Fruit fly (Drosophila melanogaster) whole organism, embryonic: Measurements from ENCODE around the gene Hexo2.

ENCODE experiments used
- Atf6 ChIP-seq: fragments of 200-800 bp; sonication (Bioruptor generic); IDR thresholded peaks from 2 replicates; pipeline ENCODE4 v1.3.6; 2022; ENCODE audit warnings: missing biosample characterization, missing genetic modification characterization
- Awh ChIP-seq: fragments of 200-800 bp; sonication (Bioruptor generic); IDR thresholded peaks from 2 replicates; pipeline ENCODE4, ENCODE4 v1.3.6; 2022; ENCODE audit warnings: missing biosample characterization, missing genetic modification characterization
- Bdp1 ChIP-seq: fragments of 200-800 bp; sonication (Bioruptor generic); optimal IDR thresholded peaks from 3 replicates; lab custom pipeline; 2016; ENCODE audit warnings: missing biosample characterization, missing genetic modification characterization
- CG10366 ChIP-seq: fragments of 200-800 bp; sonication (Bioruptor generic); IDR thresholded peaks from 2 replicates; pipeline ENCODE4 v1.3.6; 2022; ENCODE audit warnings: missing biosample characterization, missing genetic modification characterization
- CG10431 ChIP-seq: fragments of 200-800 bp; sonication (Bioruptor generic); optimal IDR thresholded peaks from 3 replicates; lab custom pipeline; 2018; ENCODE audit warnings: missing biosample characterization, mild to moderate bottlenecking, missing genetic modification characterization
- CG11560 ChIP-seq: fragments of 200-800 bp; sonication (Bioruptor generic); IDR thresholded peaks from 3 replicates; pipeline ENCODE4 v1.3.6; 2022; ENCODE audit warnings: missing biosample characterization, missing genetic modification characterization
- CG15514 ChIP-seq: fragments of 200-800 bp; sonication (Bioruptor generic); optimal IDR thresholded peaks from 3 replicates; lab custom pipeline; 2017; ENCODE audit warnings: missing biosample characterization, missing genetic modification characterization, mild to moderate bottlenecking, moderate library complexity, missing genetic modification reagents
- CG1602 ChIP-seq: fragments of 200-800 bp; sonication (Bioruptor generic); optimal IDR thresholded peaks from 3 replicates; lab custom pipeline; 2016; ENCODE audit warnings: missing biosample characterization, missing genetic modification characterization
- CG1603 ChIP-seq: fragments of 200-800 bp; sonication (Bioruptor generic); optimal IDR thresholded peaks from 2 replicates; lab custom pipeline; 2019; ENCODE audit warnings: missing biosample characterization, mild to moderate bottlenecking, missing genetic modification characterization, moderate library complexity
- CG3281 ChIP-seq: fragments of 200-800 bp; sonication (Bioruptor generic); optimal IDR thresholded peaks from 3 replicates; lab custom pipeline; 2017; ENCODE audit warnings: missing biosample characterization, mild to moderate bottlenecking, missing genetic modification characterization
- CG34224 ChIP-seq: fragments of 200-800 bp; sonication (Bioruptor generic); IDR thresholded peaks from 3 replicates; pipeline ENCODE4 v1.3.6; 2022; ENCODE audit warnings: missing biosample characterization, missing genetic modification characterization; ENCODE audit not compliant: partially characterized antibody
- CG3726 ChIP-seq: fragments of 200-800 bp; sonication (Bioruptor generic); IDR thresholded peaks from 3 replicates; pipeline ENCODE4, ENCODE4 v1.3.6; 2022; ENCODE audit warnings: missing biosample characterization, missing genetic modification characterization
- CG5953 ChIP-seq: fragments of 200-800 bp; sonication (Bioruptor generic); IDR thresholded peaks from 2 replicates; pipeline ENCODE4 v1.3.6; 2022; ENCODE audit warnings: missing biosample characterization, missing genetic modification characterization
- CG7372 ChIP-seq: fragments of 200-800 bp; sonication (Bioruptor generic); IDR thresholded peaks from 2 replicates; pipeline ENCODE4 v1.3.6; 2022; ENCODE audit warnings: missing biosample characterization, missing genetic modification characterization
- CG7839 ChIP-seq: fragments of 200-800 bp; sonication (Bioruptor generic); optimal IDR thresholded peaks from 3 replicates; lab custom pipeline; 2018; ENCODE audit warnings: missing biosample characterization, mild to moderate bottlenecking, missing genetic modification characterization, moderate library complexity
- CG7928 ChIP-seq: fragments of 200-800 bp; sonication (Bioruptor generic); optimal IDR thresholded peaks from 2 replicates; lab custom pipeline; 2017; ENCODE audit warnings: missing biosample characterization, mild to moderate bottlenecking, missing genetic modification characterization
- CG9609 ChIP-seq: fragments of 200-800 bp; sonication (Bioruptor generic); optimal IDR thresholded peaks from 3 replicates; lab custom pipeline; 2016; ENCODE audit warnings: missing biosample characterization, missing genetic modification characterization
- CG9876 ChIP-seq: fragments of 200-800 bp; sonication (Bioruptor generic); optimal IDR thresholded peaks from 2 replicates; lab custom pipeline; 2016; ENCODE audit warnings: missing biosample characterization, missing genetic modification characterization
- H2.0 ChIP-seq: fragments of 200-800 bp; sonication (Bioruptor generic); IDR thresholded peaks from 2 replicates; pipeline ENCODE4 v1.3.6; 2022; ENCODE audit warnings: missing biosample characterization, missing genetic modification characterization
- Hr39 ChIP-seq: fragments of >200 bp; optimal IDR thresholded peaks from 2 replicates; lab custom pipeline; 2017
- Lim3 ChIP-seq: fragments of 200-800 bp; sonication (Bioruptor generic); IDR thresholded peaks from 2 replicates; pipeline ENCODE4 v1.3.6; 2022; ENCODE audit warnings: missing biosample characterization, missing genetic modification characterization
- MTF-1 ChIP-seq: fragments of 200-800 bp; sonication (Bioruptor generic); optimal IDR thresholded peaks from 2 replicates; lab custom pipeline; 2018; ENCODE audit warnings: missing biosample characterization, mild to moderate bottlenecking, missing genetic modification characterization, borderline replicate concordance
- Myb ChIP-seq: fragments of 200-800 bp; sonication (Bioruptor generic); optimal IDR thresholded peaks from 2 replicates; lab custom pipeline; 2016; ENCODE audit warnings: missing biosample characterization, missing genetic modification characterization
- Nf-YA ChIP-seq: fragments of 200-800 bp; sonication (Bioruptor generic); IDR thresholded peaks from 2 replicates; pipeline ENCODE4 v1.3.6; 2022; ENCODE audit warnings: missing biosample characterization, missing genetic modification characterization
- Ravus ChIP-seq: fragments of 200-800 bp; sonication (Bioruptor generic); IDR thresholded peaks from 2 replicates; pipeline ENCODE4 v1.3.6; 2022; ENCODE audit warnings: missing biosample characterization, missing genetic modification characterization
- ab ChIP-seq: fragments of 200-800 bp; sonication (Bioruptor generic); optimal IDR thresholded peaks from 2 replicates; lab custom pipeline; 2016; ENCODE audit warnings: missing biosample characterization, missing genetic modification characterization
- ac ChIP-seq: fragments of 200-800 bp; sonication (Bioruptor generic); optimal IDR thresholded peaks from 3 replicates; lab custom pipeline; 2017; ENCODE audit warnings: missing biosample characterization, mild to moderate bottlenecking, missing genetic modification characterization
- al ChIP-seq: fragments of 200-800 bp; sonication (Bioruptor generic); IDR thresholded peaks from 2 replicates; pipeline ENCODE4 v1.3.6; 2022; ENCODE audit warnings: missing biosample characterization, missing genetic modification characterization
- ap ChIP-seq: fragments of 200-800 bp; sonication (Bioruptor generic); IDR thresholded peaks from 2 replicates; pipeline ENCODE4 v1.3.6; 2022; ENCODE audit warnings: missing biosample characterization, missing genetic modification characterization
- bab2 ChIP-seq: fragments of 200-800 bp; sonication (Bioruptor generic); optimal IDR thresholded peaks from 2 replicates; lab custom pipeline; 2016; ENCODE audit warnings: missing biosample characterization, missing genetic modification characterization
- br ChIP-seq: fragments of >200 bp; optimal IDR thresholded peaks from 2 replicates; lab custom pipeline; 2017
- cato ChIP-seq: fragments of 200-800 bp; sonication (Bioruptor generic); optimal IDR thresholded peaks from 2 replicates; lab custom pipeline; 2016; ENCODE audit warnings: missing biosample characterization, missing genetic modification characterization, borderline replicate concordance
- caup ChIP-seq: fragments of 200-800 bp; sonication (Bioruptor generic); optimal IDR thresholded peaks from 3 replicates; lab custom pipeline; 2017; ENCODE audit warnings: missing biosample characterization, mild to moderate bottlenecking, missing genetic modification characterization, moderate library complexity; ENCODE audit not compliant: severe bottlenecking
- chinmo ChIP-seq: fragments of 200-800 bp; sonication (Bioruptor generic); IDR thresholded peaks from 4 replicates; pipeline ENCODE4 v1.3.6; 2022; ENCODE audit warnings: missing biosample characterization, missing genetic modification characterization; ENCODE audit not compliant: partially characterized antibody
- crp ChIP-seq, 2 experiments: fragments of 200-800 bp; sonication (Bioruptor generic); optimal IDR thresholded peaks; 2 replicates in 1 of 2; 3 replicates in 1 of 2; lab custom pipeline; 2017; ENCODE audit warnings: missing biosample characterization in 2 of 2, missing genetic modification characterization in 2 of 2, mild to moderate bottlenecking in 1 of 2, moderate library complexity in 1 of 2
- fu2 ChIP-seq: fragments of 200-800 bp; sonication (Bioruptor generic); optimal IDR thresholded peaks from 2 replicates; lab custom pipeline; 2016; ENCODE audit warnings: missing biosample characterization, missing genetic modification characterization
- gce ChIP-seq: fragments of 200-800 bp; sonication (Bioruptor generic); IDR thresholded peaks from 3 replicates; pipeline ENCODE4 v1.3.6; 2022; ENCODE audit warnings: missing biosample characterization, missing genetic modification characterization
- gcm ChIP-seq: fragments of 200-800 bp; sonication (Bioruptor generic); optimal IDR thresholded peaks from 2 replicates; lab custom pipeline; 2019; ENCODE audit warnings: missing biosample characterization, mild to moderate bottlenecking, missing genetic modification characterization, moderate library complexity
- gfzf ChIP-seq: fragments of 200-800 bp; sonication (Bioruptor generic); optimal IDR thresholded peaks from 2 replicates; lab custom pipeline; 2016; ENCODE audit warnings: missing biosample characterization, mild to moderate bottlenecking, missing genetic modification characterization, moderate library complexity
- h ChIP-seq: fragments of >200 bp; optimal IDR thresholded peaks from 2 replicates; lab custom pipeline; 2017
- hkb ChIP-seq, 2 experiments: fragments of 200-800 bp in 1 of 2; fragments of >200 bp in 1 of 2; sonication (Bioruptor generic) in 1 of 2; IDR thresholded peaks in 1 of 2; optimal IDR thresholded peaks in 1 of 2; 2 replicates each; pipeline versions ENCODE4 v1.3.6 to Lab custom; 2017 to 2022; ENCODE audit warnings: missing biosample characterization in 1 of 2, missing genetic modification characterization in 1 of 2
- kay ChIP-seq: fragments of 200-800 bp; sonication (Bioruptor generic); optimal IDR thresholded peaks from 2 replicates; lab custom pipeline; 2016; ENCODE audit warnings: missing biosample characterization, missing genetic modification characterization
- lilli ChIP-seq: fragments of 200-800 bp; sonication (Bioruptor generic); optimal IDR thresholded peaks from 3 replicates; lab custom pipeline; 2016; ENCODE audit warnings: missing biosample characterization, missing genetic modification characterization
- odd ChIP-seq: fragments of 200-800 bp; sonication (Bioruptor generic); optimal IDR thresholded peaks from 2 replicates; lab custom pipeline; 2017; ENCODE audit warnings: missing biosample characterization, mild to moderate bottlenecking, missing genetic modification characterization
- pros ChIP-seq: fragments of 200-800 bp; sonication (Bioruptor generic); optimal IDR thresholded peaks from 3 replicates; lab custom pipeline; 2019; ENCODE audit warnings: missing biosample characterization, mild to moderate bottlenecking, missing genetic modification characterization, moderate library complexity
- rib ChIP-seq: fragments of 200-800 bp; sonication (Bioruptor generic); IDR thresholded peaks from 2 replicates; pipeline ENCODE4 v1.3.6; 2022; ENCODE audit warnings: missing biosample characterization, missing genetic modification characterization
- salm ChIP-seq: fragments of 200-800 bp; sonication (Bioruptor generic); optimal IDR thresholded peaks from 2 replicates; lab custom pipeline; 2018; ENCODE audit warnings: missing biosample characterization, mild to moderate bottlenecking, missing genetic modification characterization
- sens-2 ChIP-seq: fragments of 200-800 bp; sonication (Bioruptor generic); IDR thresholded peaks from 2 replicates; pipeline ENCODE4 v1.3.6; 2022; ENCODE audit warnings: missing biosample characterization, missing genetic modification characterization
- sima ChIP-seq: fragments of 200-800 bp; sonication (Bioruptor generic); optimal IDR thresholded peaks from 2 replicates; lab custom pipeline; 2016; ENCODE audit warnings: missing biosample characterization, missing genetic modification characterization
- sob ChIP-seq: fragments of 200-800 bp; sonication (Bioruptor generic); IDR thresholded peaks from 2 replicates; pipeline ENCODE4 v1.3.6; 2022; ENCODE audit warnings: missing biosample characterization, missing genetic modification characterization
- stc ChIP-seq: fragments of 200-800 bp; sonication (Bioruptor generic); IDR thresholded peaks from 2 replicates; pipeline ENCODE4 v1.3.6; 2022; ENCODE audit warnings: missing biosample characterization, missing genetic modification characterization
- unpg ChIP-seq: fragments of 200-800 bp; sonication (Bioruptor generic); optimal IDR thresholded peaks from 3 replicates; lab custom pipeline; 2018; ENCODE audit warnings: missing biosample characterization, mild to moderate bottlenecking, missing genetic modification characterization, moderate library complexity

Gene Hexo2

DNA sequence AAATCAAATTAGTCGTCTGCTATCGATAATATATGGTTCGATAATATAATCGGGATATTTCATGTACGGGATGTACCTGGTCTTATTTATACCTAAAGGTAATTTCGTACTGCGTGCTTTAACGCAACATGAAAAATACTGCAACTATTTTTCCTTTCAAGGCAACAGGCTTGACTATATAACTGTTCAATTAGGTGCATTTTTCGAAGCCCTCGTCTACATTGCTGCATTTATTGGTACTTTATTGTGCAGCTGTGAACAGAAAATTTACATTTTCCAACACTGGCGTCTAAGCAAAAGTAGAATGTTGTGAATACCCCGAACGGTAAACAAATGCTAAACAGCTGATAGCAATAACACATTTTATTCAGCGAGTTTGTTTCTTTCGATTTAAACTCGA is 19.4 kb upstream of the Hexo2 start, which contains the start of the genes Ppt1 and Ogg1 (continued):
- TF ChIP-seq cato (GFP tag; lab: Kevin White, UChicago) (no peak), Nf-YA (GFP tag; lab: Robert Waterston, UW) (no peak), CG1603 (tag; lab: Kevin White, UChicago) (peak; percentile 69), MTF-1 (no peak), Atf6 (GFP tag; lab: Robert Waterston, UW) (no peak), CG10431 (no peak), CG34224 (peak; percentile 66), h (lab: Kevin White, UChicago) (no peak), CG7928 (GFP tag; lab: Kevin White, UChicago) (peak; percentile 60), chinmo (GFP tag; lab: Robert Waterston, UW) (no peak), caup (GFP tag; lab: Kevin White, UChicago) (peak; percentile 59), CG9609 (GFP tag; lab: Kevin White, UChicago) (peak; percentile 63), sens-2 (GFP tag; lab: Robert Waterston, UW) (no peak), CG7839 (peak; percentile 28), al (GFP tag; lab: Robert Waterston, UW) (0 out of 2 replicates have a peak, but pooled peaks have one; percentile 22), sima (peak; percentile 37), CG5953 (GFP tag; lab: Robert Waterston, UW) (no peak), ap (GFP tag; lab: Robert Waterston, UW) (no peak), lilli (GFP tag; lab: Kevin White, UChicago) (peak; percentile 80), Lim3 (GFP tag; lab: Robert Waterston, UW) (no peak), CG3281 (GFP tag; lab: Kevin White, UChicago) (peak; percentile 51), H2.0 (GFP tag; lab: Robert Waterston, UW) (0 out of 2 replicates have a peak, but pooled peaks have one; percentile 17), Ravus (GFP tag; lab: Robert Waterston, UW) (no peak), kay (GFP tag; lab: Kevin White, UChicago) (no peak), CG9876 (GFP tag; lab: Kevin White, UChicago) (no peak), br (no peak), Hr39 (lab: Kevin White, UChicago) (no peak), ab (GFP tag; lab: Kevin White, UChicago) (no peak), crp (GFP tag; optimal IDR thresholded peaks at IDR 0.05; lab: Kevin White, UChicago) (peak; percentile 53 to 89), Bdp1 (GFP tag; lab: Kevin White, UChicago) (no peak), rib (GFP tag; lab: Robert Waterston, UW) (peak; percentile 26; the same call in 1 of the 2 replicates), CG7372 (GFP tag; lab: Robert Waterston, UW) (peak; percentile 44; the same call in 1 of the 2 replicates), gcm (GFP tag; lab: Kevin White, UChicago) (peak; percentile 10), bab2 (GFP tag; lab: Kevin White, UChicago) (peak; percentile 54), CG1602 (GFP tag; lab: Kevin White, UChicago) (peak; percentile 20), pros (GFP tag; lab: Kevin White, UChicago) (no peak), CG3726 (no peak), hkb (optimal IDR thresholded peaks at IDR 0.05; lab: Kevin White, UChicago) (no peak), hkb (GFP tag; IDR thresholded peaks at IDR 0.05; lab: Robert Waterston, UW) (peak; percentile 61; the same call in 1 of the 2 replicates), Awh (GFP tag; lab: Robert Waterston, UW) (no peak), salm (tag; lab: Kevin White, UChicago) (no peak), Myb (GFP tag; lab: Kevin White, UChicago) (peak; percentile 39), CG11560 (no peak), unpg (GFP tag; lab: Kevin White, UChicago) (peak; percentile 54), sob (GFP tag; lab: Robert Waterston, UW) (peak; percentile 42), CG15514 (peak; percentile 83), fu2 (GFP tag; lab: Kevin White, UChicago) (peak; percentile 45), odd (GFP tag; lab: Kevin White, UChicago) (no peak), gce (GFP tag; lab: Robert Waterston, UW) (no peak), stc (no peak), gfzf (peak; percentile 54), CG10366 (GFP tag; lab: Robert Waterston, UW) (no peak), ac (no peak)
